Worm (Caenorhabditis elegans): ENCODE data around the gene npr-4.

- TF ChIP-seq hnd-1 (tag; optimal IDR thresholded peaks at IDR 0.05) (no peak), scrt-1 (GFP tag; IDR thresholded peaks at IDR 0.05) (no peak)
These were observed 38.1 kb downstream of the npr-4 start for ce11 chrX:12513415-12513814.
